Fruit fly (Drosophila melanogaster) whole organism, embryonic: ENCODE data around the gene Sf3b3.

ENCODE experiments used
- Bgb ChIP-seq: fragments of 200-800 bp; sonication (Bioruptor generic); IDR thresholded peaks from 2 replicates; pipeline ENCODE4 v1.3.6; 2022; ENCODE audit warnings: missing biosample characterization, missing genetic modification characterization; ENCODE audit not compliant: partially characterized antibody
- C15 ChIP-seq: fragments of 200-800 bp; sonication (Bioruptor generic); IDR thresholded peaks from 3 replicates; pipeline ENCODE4 v1.3.6; 2022; ENCODE audit warnings: missing biosample characterization, missing genetic modification characterization
- CG11398 ChIP-seq: fragments of 200-800 bp; sonication (Bioruptor generic); optimal IDR thresholded peaks from 2 replicates; lab custom pipeline; 2016; ENCODE audit warnings: missing biosample characterization, missing genetic modification characterization
- CG11560 ChIP-seq: fragments of 200-800 bp; sonication (Bioruptor generic); IDR thresholded peaks from 3 replicates; pipeline ENCODE4 v1.3.6; 2022; ENCODE audit warnings: missing biosample characterization, missing genetic modification characterization
- CG11696 ChIP-seq: fragments of 200-800 bp; sonication (Bioruptor generic); IDR thresholded peaks from 2 replicates; pipeline ENCODE4 v1.3.6; 2022; ENCODE audit warnings: missing biosample characterization, missing genetic modification characterization
- CG11723 ChIP-seq: fragments of 200-800 bp; sonication (Bioruptor generic); optimal IDR thresholded peaks from 2 replicates; lab custom pipeline; 2017; ENCODE audit warnings: missing biosample characterization, mild to moderate bottlenecking, missing genetic modification characterization
- CG13123 ChIP-seq: fragments of 200-800 bp; sonication (Bioruptor generic); optimal IDR thresholded peaks from 2 replicates; lab custom pipeline; 2016; ENCODE audit warnings: missing biosample characterization, missing genetic modification characterization
- CG15479 ChIP-seq: fragments of 200-800 bp; sonication (Bioruptor generic); optimal IDR thresholded peaks from 3 replicates; lab custom pipeline; 2019; ENCODE audit warnings: missing biosample characterization, mild to moderate bottlenecking, missing genetic modification characterization, moderate library complexity
- CG15601 ChIP-seq: fragments of 200-800 bp; sonication (Bioruptor generic); optimal IDR thresholded peaks from 3 replicates; lab custom pipeline; 2019; ENCODE audit warnings: missing biosample characterization, mild to moderate bottlenecking, missing genetic modification characterization, moderate library complexity
- CG17328 ChIP-seq: fragments of 200-800 bp; sonication (Bioruptor generic); IDR thresholded peaks from 2 replicates; pipeline ENCODE4 v1.3.6; 2022; ENCODE audit warnings: missing biosample characterization, missing genetic modification characterization
- CG2678 ChIP-seq: fragments of 200-800 bp; sonication (Bioruptor generic); optimal IDR thresholded peaks from 3 replicates; lab custom pipeline; 2019; ENCODE audit warnings: missing biosample characterization, mild to moderate bottlenecking, missing genetic modification characterization, moderate library complexity
- CG30431 ChIP-seq: fragments of 200-800 bp; sonication (Bioruptor generic); optimal IDR thresholded peaks from 2 replicates; lab custom pipeline; 2017; ENCODE audit warnings: missing biosample characterization, missing genetic modification characterization
- CG31224 ChIP-seq: fragments of 200-800 bp; sonication (Bioruptor generic); IDR thresholded peaks from 2 replicates; pipeline ENCODE4 v1.3.6; 2022; ENCODE audit warnings: missing biosample characterization, missing genetic modification characterization
- CG31388 ChIP-seq: fragments of 200-800 bp; sonication (Bioruptor generic); optimal IDR thresholded peaks from 2 replicates; lab custom pipeline; 2016; ENCODE audit warnings: missing biosample characterization, missing genetic modification characterization
- CG4282 ChIP-seq: fragments of 200-800 bp; sonication (Bioruptor generic); optimal IDR thresholded peaks from 2 replicates; lab custom pipeline; 2016; ENCODE audit warnings: missing biosample characterization, missing genetic modification characterization
- CG43689 ChIP-seq: fragments of 200-800 bp; sonication (Bioruptor generic); IDR thresholded peaks from 2 replicates; pipeline ENCODE4 v1.3.6; 2022; ENCODE audit warnings: missing biosample characterization, missing genetic modification characterization
- CG7786 ChIP-seq: fragments of 200-800 bp; sonication (Bioruptor generic); optimal IDR thresholded peaks from 2 replicates; lab custom pipeline; 2016; ENCODE audit warnings: missing biosample characterization, missing genetic modification characterization
- CG7963 ChIP-seq: fragments of 200-800 bp; sonication (Bioruptor generic); IDR thresholded peaks from 3 replicates; pipeline ENCODE4 v1.3.6; 2022; ENCODE audit warnings: missing biosample characterization, missing genetic modification characterization; ENCODE audit not compliant: partially characterized antibody
- CG8388 ChIP-seq: fragments of 200-800 bp; sonication (Bioruptor generic); optimal IDR thresholded peaks from 2 replicates; lab custom pipeline; 2019; ENCODE audit warnings: missing biosample characterization, mild to moderate bottlenecking, missing genetic modification characterization, moderate library complexity
- CoRest ChIP-seq: fragments of 200-800 bp; sonication (Bioruptor generic); optimal IDR thresholded peaks from 3 replicates; lab custom pipeline; 2018; ENCODE audit warnings: missing biosample characterization, mild to moderate bottlenecking, missing genetic modification characterization, moderate library complexity
- D19A ChIP-seq: fragments of 200-800 bp; optimal IDR thresholded peaks from 3 replicates; lab custom pipeline; 2019; ENCODE audit warnings: missing biosample characterization, mild to moderate bottlenecking, missing genetic modification characterization, moderate library complexity
- Deaf1 ChIP-seq: fragments of 200-800 bp; optimal IDR thresholded peaks from 3 replicates; lab custom pipeline; 2019; ENCODE audit warnings: missing biosample characterization, mild to moderate bottlenecking, missing genetic modification characterization, moderate library complexity
- Fer2 ChIP-seq: fragments of 200-800 bp; sonication (Bioruptor generic); optimal IDR thresholded peaks from 2 replicates; lab custom pipeline; 2018; ENCODE audit warnings: missing biosample characterization, mild to moderate bottlenecking, missing genetic modification characterization, moderate library complexity
- GATAe ChIP-seq: fragments of 200-800 bp; sonication (Bioruptor generic); conservative IDR thresholded peaks from 2 replicates; pipeline ENCODE4 v1.3.6; 2022; ENCODE audit warnings: missing biosample characterization, missing genetic modification characterization
- HLH3B ChIP-seq: fragments of 200-800 bp; sonication (Bioruptor generic); IDR thresholded peaks from 2 replicates; pipeline ENCODE4 v1.3.6; 2022; ENCODE audit warnings: missing biosample characterization, missing genetic modification characterization
- HLH54F ChIP-seq: fragments of 200-800 bp; sonication (Bioruptor generic); optimal IDR thresholded peaks from 3 replicates; lab custom pipeline; 2016; ENCODE audit warnings: missing biosample characterization, missing genetic modification characterization
- Lpt ChIP-seq: fragments of >200 bp; optimal IDR thresholded peaks from 2 replicates; lab custom pipeline; 2018; ENCODE audit warnings: missing biosample characterization, missing genetic modification characterization
- MESR4 ChIP-seq: fragments of 200-800 bp; sonication (Bioruptor generic); optimal IDR thresholded peaks from 2 replicates; lab custom pipeline; 2018; ENCODE audit warnings: missing biosample characterization, mild to moderate bottlenecking, missing genetic modification characterization, moderate library complexity
- Mad ChIP-seq: fragments of 200-800 bp; sonication (Bioruptor generic); optimal IDR thresholded peaks from 2 replicates; lab custom pipeline; 2016; ENCODE audit warnings: missing biosample characterization, missing genetic modification characterization
- Mrtf ChIP-seq: fragments of 200-800 bp; sonication (Bioruptor generic); IDR thresholded peaks from 3 replicates; pipeline ENCODE4 v1.3.6; 2022; ENCODE audit warnings: missing biosample characterization, missing genetic modification characterization
- Myb ChIP-seq: fragments of 200-800 bp; sonication (Bioruptor generic); optimal IDR thresholded peaks from 2 replicates; lab custom pipeline; 2016; ENCODE audit warnings: missing biosample characterization, missing genetic modification characterization
- Oli ChIP-seq: fragments of 200-800 bp; sonication (Bioruptor generic); optimal IDR thresholded peaks from 2 replicates; lab custom pipeline; 2018; ENCODE audit warnings: missing biosample characterization, mild to moderate bottlenecking, missing genetic modification characterization, moderate library complexity
- ato ChIP-seq: fragments of 200-800 bp; sonication (Bioruptor generic); IDR thresholded peaks from 2 replicates; pipeline ENCODE4 v1.3.6; 2022; ENCODE audit warnings: missing biosample characterization, missing genetic modification characterization; ENCODE audit not compliant: partially characterized antibody
- bbx ChIP-seq: fragments of 200-800 bp; sonication (Bioruptor generic); IDR thresholded peaks from 2 replicates; pipeline ENCODE4 v1.3.6; 2022; ENCODE audit warnings: missing biosample characterization, missing genetic modification characterization; ENCODE audit not compliant: partially characterized antibody
- corto ChIP-seq: fragments of 200-800 bp; sonication (Bioruptor generic); optimal IDR thresholded peaks from 2 replicates; lab custom pipeline; 2016; ENCODE audit warnings: missing biosample characterization, mild to moderate bottlenecking, missing genetic modification characterization, moderate library complexity
- croc ChIP-seq: fragments of 200-800 bp; sonication (Bioruptor generic); conservative IDR thresholded peaks from 3 replicates; pipeline ENCODE4 v1.3.6; 2022; ENCODE audit warnings: missing biosample characterization, missing genetic modification characterization
- gcm ChIP-seq: fragments of 200-800 bp; sonication (Bioruptor generic); optimal IDR thresholded peaks from 2 replicates; lab custom pipeline; 2019; ENCODE audit warnings: missing biosample characterization, mild to moderate bottlenecking, missing genetic modification characterization, moderate library complexity
- hb ChIP-seq: fragments of 200-800 bp; sonication (Bioruptor generic); IDR thresholded peaks from 3 replicates; pipeline ENCODE4 v1.3.6; 2022; ENCODE audit warnings: missing biosample characterization, missing genetic modification characterization; ENCODE audit not compliant: partially characterized antibody
- hth ChIP-seq: fragments of >200 bp; optimal IDR thresholded peaks from 2 replicates; lab custom pipeline; 2017; ENCODE audit warnings: inconsistent platforms
- nmo ChIP-seq: fragments of 200-800 bp; sonication (Bioruptor generic); optimal IDR thresholded peaks from 2 replicates; lab custom pipeline; 2018; ENCODE audit warnings: missing biosample characterization, mild to moderate bottlenecking, missing genetic modification characterization, moderate library complexity
- org-1 ChIP-seq: fragments of 200-800 bp; sonication (Bioruptor generic); optimal IDR thresholded peaks from 2 replicates; lab custom pipeline; 2017; ENCODE audit warnings: missing biosample characterization, missing genetic modification characterization
- shn ChIP-seq: fragments of 200-800 bp; sonication (Bioruptor generic); optimal IDR thresholded peaks from 3 replicates; lab custom pipeline; 2016; ENCODE audit warnings: missing biosample characterization, missing genetic modification characterization
- slp2 ChIP-seq: fragments of 200-800 bp; sonication (Bioruptor generic); optimal IDR thresholded peaks from 2 replicates; lab custom pipeline; 2016; ENCODE audit warnings: missing biosample characterization, missing genetic modification characterization
- tna ChIP-seq: fragments of 200-800 bp; sonication (Bioruptor generic); IDR thresholded peaks from 2 replicates; pipeline ENCODE4 v1.3.6; 2022; ENCODE audit warnings: missing biosample characterization, missing genetic modification characterization; ENCODE audit not compliant: partially characterized antibody
- trh ChIP-seq: fragments of 200-800 bp; sonication (Bioruptor generic); optimal IDR thresholded peaks from 2 replicates; lab custom pipeline; 2016; ENCODE audit warnings: missing biosample characterization, missing genetic modification characterization
- ttk ChIP-seq: fragments of 200-800 bp; sonication (Bioruptor generic); IDR thresholded peaks from 2 replicates; pipeline ENCODE4 v2.1.2; 2022; ENCODE audit warnings: missing biosample characterization, missing genetic modification characterization
- z ChIP-seq: fragments of 200-800 bp; sonication (Bioruptor generic); IDR thresholded peaks from 3 replicates; pipeline ENCODE4 v1.3.6; 2022; ENCODE audit warnings: missing biosample characterization, missing genetic modification characterization
- zen ChIP-seq: fragments of 200-800 bp; sonication (Bioruptor generic); optimal IDR thresholded peaks from 3 replicates; lab custom pipeline; 2018; ENCODE audit warnings: missing biosample characterization, mild to moderate bottlenecking, missing genetic modification characterization, moderate library complexity
- zfh1 ChIP-seq: fragments of 200-800 bp; sonication (Bioruptor generic); IDR thresholded peaks from 3 replicates; pipeline ENCODE4 v1.3.6; 2022; ENCODE audit warnings: missing biosample characterization, missing genetic modification characterization

The Sf3b3 gene

dm6 chr3L:857063-858015, 24.2 kb upstream of the Sf3b3 start, which contains the start of gene dpr20 (continued):
- TF ChIP-seq corto (GFP tag; lab: Kevin White, UChicago), result no peak
- TF ChIP-seq Bgb, result no peak
- peak; percentile 67 for TF ChIP-seq Oli
- no peak for TF ChIP-seq Mad (GFP tag; lab: Kevin White, UChicago)
- peak; percentile 48 for TF ChIP-seq GATAe (GFP tag; lab: Robert Waterston, UW)
- TF ChIP-seq tna (GFP tag; lab: Robert Waterston, UW), result no peak
- no peak for TF ChIP-seq CG7963 (GFP tag; lab: Robert Waterston, UW)
- peak; percentile 83 for TF ChIP-seq Mrtf (GFP tag; lab: Robert Waterston, UW)
- peak; percentile 4 for TF ChIP-seq MESR4
- TF ChIP-seq hb (GFP tag; lab: Robert Waterston, UW), result no peak
- peak; percentile 90 for TF ChIP-seq Deaf1 (tag; lab: Kevin White, UChicago)
- peak; percentile 63 for TF ChIP-seq Fer2
- TF ChIP-seq Lpt, result no peak
- TF ChIP-seq CG11696 (GFP tag; lab: Robert Waterston, UW), result peak; percentile 74
- TF ChIP-seq ato (GFP tag; lab: Robert Waterston, UW), result no peak
- no peak for TF ChIP-seq hth
- peak; percentile 22 for TF ChIP-seq gcm (GFP tag; lab: Kevin White, UChicago)
- peak; percentile 77; the same call in 2 of the 3 replicates for TF ChIP-seq C15
- TF ChIP-seq CG11398, result peak; percentile 8
- TF ChIP-seq Myb (GFP tag; lab: Kevin White, UChicago), result peak; percentile 58
- TF ChIP-seq CG4282 (GFP tag; lab: Kevin White, UChicago), result peak; percentile 15
- TF ChIP-seq trh (GFP tag; lab: Kevin White, UChicago), result no peak
- peak; percentile 71 for TF ChIP-seq CoRest (tag; lab: Kevin White, UChicago)
- peak; percentile 73 for TF ChIP-seq HLH54F (GFP tag; lab: Kevin White, UChicago)
- TF ChIP-seq CG11560 (tag; lab: Robert Waterston, UW), result peak; percentile 70
- TF ChIP-seq nmo (GFP tag; lab: Kevin White, UChicago), result peak; percentile 71
- TF ChIP-seq CG7786 (GFP tag; lab: Kevin White, UChicago), result peak; percentile 69
- TF ChIP-seq slp2 (GFP tag; lab: Kevin White, UChicago), result peak; percentile 50
- TF ChIP-seq bbx, result no peak
- peak; percentile 42 for TF ChIP-seq CG15601 (tag; lab: Kevin White, UChicago)
- TF ChIP-seq CG2678, result peak; percentile 82
- peak; percentile 48; the same call in 2 of the 3 replicates for TF ChIP-seq croc (GFP tag; lab: Robert Waterston, UW)
- TF ChIP-seq CG13123, result no peak
- TF ChIP-seq CG43689 (GFP tag; lab: Robert Waterston, UW), result peak; percentile 80
- TF ChIP-seq D19A (tag; lab: Kevin White, UChicago), result peak; percentile 50
- TF ChIP-seq CG11723 (GFP tag; lab: Kevin White, UChicago), result peak; percentile 4
- TF ChIP-seq CG17328 (GFP tag; lab: Robert Waterston, UW), result peak; percentile 88
- peak; percentile 86 for TF ChIP-seq zfh1 (GFP tag; lab: Robert Waterston, UW)
- TF ChIP-seq z (GFP tag; lab: Robert Waterston, UW), result no peak
- peak; percentile 41 for TF ChIP-seq zen (tag; lab: Kevin White, UChicago)
- TF ChIP-seq HLH3B (GFP tag; lab: Robert Waterston, UW), result peak; percentile 88
- no peak for TF ChIP-seq CG15479 (GFP tag; lab: Kevin White, UChicago)
- no peak for TF ChIP-seq CG31388
- peak; percentile 41 for TF ChIP-seq CG8388 (GFP tag; lab: Kevin White, UChicago)
- TF ChIP-seq CG31224, result peak; percentile 63
- peak; percentile 68 for TF ChIP-seq shn (GFP tag; lab: Kevin White, UChicago)
- peak; percentile 49 for TF ChIP-seq org-1
- peak; percentile 56 for TF ChIP-seq CG30431
- peak; percentile 86 for TF ChIP-seq ttk (GFP tag; lab: Robert Waterston, UW)
